Worm (Caenorhabditis elegans) whole organism, L3 larva: ENCODE data around the gene D1086.11.

Experiments
- aly-2 ChIP-seq: fragments of 150-350 bp; optimal IDR thresholded peaks from 2 replicates; lab custom pipeline; 2014; ENCODE audit warnings: missing biosample characterization, missing genetic modification characterization
- ceh-16 ChIP-seq: sonication (generic microtip); optimal IDR thresholded peaks from 2 replicates; lab custom pipeline; 2017; ENCODE audit warnings: missing biosample characterization, missing genetic modification characterization
- elt-3 ChIP-seq, 3 experiments: fragments of 150-350 bp in 1 of 3; sonication (generic microtip) in 2 of 3; optimal IDR thresholded peaks; 2 replicates in 2 of 3; 4 replicates in 1 of 3; lab custom pipeline; 2014 to 2017; ENCODE audit warnings: missing biosample characterization in 3 of 3, missing genetic modification characterization in 3 of 3
- fos-1 ChIP-seq: fragments of 150-350 bp; optimal IDR thresholded peaks from 2 replicates; lab custom pipeline; 2014; ENCODE audit warnings: missing biosample characterization, missing genetic modification characterization
- lin-39 ChIP-seq: fragments of 150-350 bp; optimal IDR thresholded peaks from 2 replicates; lab custom pipeline; 2018; ENCODE audit warnings: missing biosample characterization, missing genetic modification reagents, missing genetic modification characterization
- mml-1 ChIP-seq: fragments of 150-350 bp; sonication (generic microtip); optimal IDR thresholded peaks from 3 replicates; lab custom pipeline; 2014; ENCODE audit warnings: missing biosample characterization, missing genetic modification characterization
- nhr-12 ChIP-seq: fragments of 150-350 bp; optimal IDR thresholded peaks from 2 replicates; lab custom pipeline; 2014; ENCODE audit warnings: missing biosample characterization, missing genetic modification characterization
- nhr-237 ChIP-seq: fragments of 150-350 bp; optimal IDR thresholded peaks from 2 replicates; lab custom pipeline; 2014; ENCODE audit warnings: missing biosample characterization, missing genetic modification characterization
- nhr-25 ChIP-seq: sonication (generic microtip); optimal IDR thresholded peaks from 2 replicates; lab custom pipeline; 2017; ENCODE audit warnings: missing biosample characterization, missing genetic modification characterization
- nhr-28 ChIP-seq: fragments of 150-350 bp; optimal IDR thresholded peaks from 2 replicates; lab custom pipeline; 2014; ENCODE audit warnings: missing biosample characterization, missing genetic modification characterization
- nhr-67 ChIP-seq: fragments of 150-350 bp; optimal IDR thresholded peaks from 2 replicates; lab custom pipeline; 2014; ENCODE audit warnings: missing biosample characterization, missing genetic modification characterization
- skn-1 ChIP-seq: fragments of 150-350 bp; optimal IDR thresholded peaks from 2 replicates; lab custom pipeline; 2014; ENCODE audit warnings: missing biosample characterization, missing genetic modification characterization
- unc-62 ChIP-seq: fragments of 150-350 bp; sonication (generic microtip); optimal IDR thresholded peaks from 4 replicates; lab custom pipeline; 2014; ENCODE audit warnings: missing biosample characterization, missing genetic modification reagents, missing genetic modification characterization
- ztf-11 ChIP-seq: fragments of 150-350 bp; optimal IDR thresholded peaks from 2 replicates; lab custom pipeline; 2014; ENCODE audit warnings: missing biosample characterization, missing genetic modification characterization

- TF ChIP-seq elt-3 (tag; optimal IDR thresholded peaks at IDR 0.05; lab: Kevin White, UChicago) (no peak), skn-1 (tag; lab: Kevin White, UChicago) (no peak), ceh-16 (tag; lab: Kevin White, UChicago) (no peak), nhr-67 (tag; lab: Kevin White, UChicago) (no peak), unc-62 (GFP tag; lab: Kevin White, UChicago) (no peak), nhr-25 (tag; lab: Kevin White, UChicago) (no peak), nhr-237 (tag; lab: Kevin White, UChicago) (no peak), mml-1 (no peak), fos-1 (no peak), lin-39 (no peak), aly-2 (tag; lab: Kevin White, UChicago) (no peak), nhr-12 (tag; lab: Kevin White, UChicago) (no peak), nhr-28 (tag; lab: Kevin White, UChicago) (no peak), ztf-11 (no peak)
These were observed 46.4 kb downstream of the D1086.11 start for ce11 chrV:14120674-14121073.
